Fruit fly (Drosophila melanogaster): ENCODE measurements around the gene pip.

dm6 chr3L:19275491-19275890 lies 61.9 kb downstream of the pip start, which contains the start of gene CG14086:
- TF ChIP-seq Ets65A (GFP tag), result no peak
- no peak for TF ChIP-seq CG4730 (GFP tag; IDR thresholded peaks at IDR 0.05)
- TF ChIP-seq CG12071 (GFP tag; optimal IDR thresholded peaks at IDR 0.05), result no peak
